Worm (Caenorhabditis elegans) whole organism, late embryonic: ENCODE data around the gene F39G3.4.

Experiments used
- K02D7.2 ChIP-seq: sonication (generic microtip); optimal IDR thresholded peaks from 2 replicates; lab custom pipeline; 2017; ENCODE audit warnings: mild to moderate bottlenecking, missing genetic modification characterization, missing compliant biosample characterization
- ceh-24 ChIP-seq: sonication (generic microtip); optimal IDR thresholded peaks from 2 replicates; lab custom pipeline; 2016; ENCODE audit warnings: mild to moderate bottlenecking, missing genetic modification characterization, missing compliant biosample characterization
- fax-1 ChIP-seq: sonication (generic microtip); optimal IDR thresholded peaks from 2 replicates; lab custom pipeline; 2016; ENCODE audit warnings: missing genotype, missing genetic modification characterization, missing compliant biosample characterization
- fkh-10 ChIP-seq: fragments of 150-350 bp; optimal IDR thresholded peaks from 2 replicates; lab custom pipeline; 2014; ENCODE audit warnings: missing biosample characterization, missing genetic modification reagents, missing genetic modification characterization
- npax-4 ChIP-seq: sonication (generic microtip); optimal IDR thresholded peaks from 2 replicates; lab custom pipeline; 2016; ENCODE audit warnings: missing genetic modification characterization, missing compliant biosample characterization
- pax-1 ChIP-seq: fragments of 150-350 bp; optimal IDR thresholded peaks from 2 replicates; lab custom pipeline; 2014; ENCODE audit warnings: missing biosample characterization, missing genetic modification characterization
- pha-4 ChIP-seq: fragments of 150-350 bp; optimal IDR thresholded peaks from 2 replicates; lab custom pipeline; 2018; ENCODE audit warnings: missing biosample characterization, missing genetic modification reagents, missing genetic modification characterization
- pqm-1 ChIP-seq: sonication (generic microtip); optimal IDR thresholded peaks from 2 replicates; lab custom pipeline; 2016; ENCODE audit warnings: missing genetic modification characterization, missing compliant biosample characterization
- pros-1 ChIP-seq: fragments of 150-350 bp; optimal IDR thresholded peaks from 2 replicates; lab custom pipeline; 2014; ENCODE audit warnings: missing biosample characterization, missing genetic modification reagents, missing genetic modification characterization

- TF ChIP-seq K02D7.2 (tag; lab: Kevin White, UChicago) (no peak), fkh-10 (GFP tag; lab: Kevin White, UChicago) (no peak), npax-4 (tag; lab: Kevin White, UChicago) (no peak), fax-1 (tag; lab: Kevin White, UChicago) (no peak), pax-1 (tag; lab: Kevin White, UChicago) (no peak), pqm-1 (no peak), ceh-24 (tag; lab: Kevin White, UChicago) (no peak), pha-4 (no peak), pros-1 (no peak)
Measured at ce11 chrV:4681670-4682069, 42.9 kb upstream of the F39G3.4 start, which contains the start of gene K03B4.4.
